Fruit fly (Drosophila melanogaster): ENCODE results near the gene CG13625.
A peak's percentile ranks its signal among the peaks of the same experiment; 100 is the strongest.

The CG13625 gene

DNA sequence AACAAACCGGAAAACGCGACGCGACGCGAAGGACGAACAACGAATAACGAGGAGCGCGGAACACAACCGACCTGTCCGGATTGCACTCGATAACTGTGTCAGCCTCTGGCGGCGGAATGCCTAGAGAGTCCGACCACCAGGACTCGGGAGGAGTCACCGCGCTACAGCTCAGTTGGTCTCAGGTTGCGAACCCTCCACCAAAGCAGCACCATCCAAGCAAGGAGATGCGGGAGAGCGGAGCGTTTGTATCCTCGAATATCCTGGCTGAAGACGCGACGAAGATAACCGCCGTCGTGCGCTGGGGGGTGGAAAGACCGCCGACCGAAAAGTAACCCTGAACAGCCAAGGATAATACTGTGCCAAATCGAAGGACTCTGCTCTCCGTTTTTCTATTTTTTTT is 7.6 kb downstream of the CG13625 start:
- TF ChIP-seq brk (GFP tag; optimal IDR thresholded peaks at IDR 0.05): no peak
- TF ChIP-seq jim (GFP tag; optimal IDR thresholded peaks at IDR 0.05): no peak
- TF ChIP-seq OdsH (GFP tag; optimal IDR thresholded peaks at IDR 0.05): no peak
- no peak for TF ChIP-seq Rel (GFP tag; optimal IDR thresholded peaks at IDR 0.05)
- no peak for TF ChIP-seq Rel (tag; optimal IDR thresholded peaks at IDR 0.05)
- no peak for TF ChIP-seq lola (GFP tag; optimal IDR thresholded peaks at IDR 0.05)
- TF ChIP-seq Dfd (GFP tag; optimal IDR thresholded peaks at IDR 0.05): no peak
- TF ChIP-seq Dif (GFP tag; optimal IDR thresholded peaks at IDR 0.05; ENCODE audit: partially characterized antibody): no peak
- no peak for TF ChIP-seq br (GFP tag; optimal IDR thresholded peaks at IDR 0.05)
- TF ChIP-seq Abd-B (GFP tag; optimal IDR thresholded peaks at IDR 0.05): no peak
- TF ChIP-seq CG32264 (GFP tag; optimal IDR thresholded peaks at IDR 0.05): no peak

DNA sequence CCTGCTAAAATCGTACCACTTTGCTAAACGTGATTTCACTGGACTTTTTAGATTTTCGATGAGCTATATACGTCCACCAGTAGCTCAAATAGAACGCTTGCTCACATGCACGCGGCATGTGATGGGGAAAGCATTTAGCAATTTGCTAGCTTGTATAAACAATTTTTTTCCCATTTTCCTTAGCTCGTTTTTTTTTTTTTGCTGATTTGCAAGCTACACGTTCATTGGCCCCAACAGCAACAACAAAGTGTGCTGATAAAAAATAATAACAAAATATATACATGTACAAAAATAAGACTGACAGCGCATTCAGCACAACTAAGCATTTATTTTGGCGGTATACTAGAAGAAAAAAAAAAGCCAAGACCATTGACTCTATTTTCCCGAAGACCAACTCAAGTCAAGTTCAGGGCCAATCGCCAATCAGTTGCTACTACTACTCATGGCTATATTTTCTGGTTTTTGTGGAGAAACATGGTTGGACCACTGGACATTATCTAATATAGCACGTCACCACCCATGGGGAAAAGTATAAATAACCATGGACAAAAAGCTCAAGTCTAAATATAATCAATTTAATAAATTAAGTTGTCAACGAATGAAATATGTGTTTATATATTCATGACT is 9.1 kb downstream of the CG13625 start:
- peak; percentile 26 for TF ChIP-seq tai (GFP tag; optimal IDR thresholded peaks at IDR 0.05)
- no peak for TF ChIP-seq Rel (GFP tag; optimal IDR thresholded peaks at IDR 0.05)
- TF ChIP-seq Rel (tag; optimal IDR thresholded peaks at IDR 0.05): peak; percentile 42
- TF ChIP-seq Hr83 (GFP tag; optimal IDR thresholded peaks at IDR 0.05; ENCODE audit: poor library complexity, severe bottlenecking): no peak

DNA sequence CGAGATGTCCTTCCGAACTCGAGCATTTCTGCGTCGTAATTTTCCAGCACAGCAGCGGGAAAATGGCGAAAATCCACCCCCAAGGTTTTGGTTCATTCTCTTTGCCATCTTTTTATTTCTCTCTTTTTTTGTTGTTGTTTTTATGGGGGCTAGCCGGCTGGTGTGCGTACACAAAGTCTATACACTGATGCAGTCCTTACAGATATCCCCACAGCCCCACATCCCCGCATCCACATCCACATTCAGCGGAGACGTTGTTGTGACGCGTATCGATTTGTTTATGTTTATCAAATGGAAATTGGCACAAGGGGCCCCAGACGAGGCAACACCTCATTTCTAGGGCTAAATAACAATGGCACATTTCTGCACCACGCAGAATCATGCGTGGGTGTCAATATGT is 9.9 kb downstream of the CG13625 start:
- TF ChIP-seq br (GFP tag; optimal IDR thresholded peaks at IDR 0.05): no peak
- TF ChIP-seq N (GFP tag; optimal IDR thresholded peaks at IDR 0.05): no peak
- no peak for TF ChIP-seq GATAd (GFP tag; optimal IDR thresholded peaks at IDR 0.05)
- TF ChIP-seq CG9705 (GFP tag; optimal IDR thresholded peaks at IDR 0.05): no peak
- TF ChIP-seq sv (GFP tag; optimal IDR thresholded peaks at IDR 0.05): no peak
- no peak for TF ChIP-seq fru (GFP tag; optimal IDR thresholded peaks at IDR 0.05)
- no peak for TF ChIP-seq h (GFP tag; optimal IDR thresholded peaks at IDR 0.05)

DNA sequence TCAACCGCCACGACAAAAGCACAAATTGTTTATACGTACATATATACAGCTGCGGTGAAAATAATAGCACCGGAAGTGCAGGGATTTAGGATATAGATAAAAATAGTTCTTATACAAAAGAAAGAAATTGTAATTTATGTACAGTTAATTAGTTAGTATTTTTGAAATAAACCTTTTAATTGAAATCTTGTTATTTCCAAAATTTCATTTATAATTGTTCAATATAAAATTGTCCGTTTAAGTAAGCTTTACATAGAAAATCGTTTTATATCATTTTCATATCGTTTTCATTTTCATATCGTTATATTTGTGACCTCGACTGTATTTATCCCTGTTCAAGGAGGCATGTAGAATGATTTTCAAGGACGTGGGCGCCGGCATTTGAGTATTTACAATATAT is 10.8 kb downstream of the CG13625 start:
- TF ChIP-seq pan (optimal IDR thresholded peaks at IDR 0.05) (no peak), sage (GFP tag; optimal IDR thresholded peaks at IDR 0.05) (no peak), foxo (GFP tag; optimal IDR thresholded peaks at IDR 0.05) (peak in 1 of 2 experiments; percentile 43), usp (GFP tag; optimal IDR thresholded peaks at IDR 0.05) (no peak), Dfd (GFP tag; optimal IDR thresholded peaks at IDR 0.05) (peak; percentile 3), woc (GFP tag; optimal IDR thresholded peaks at IDR 0.05) (peak; percentile 11), psq (GFP tag; optimal IDR thresholded peaks at IDR 0.05) (peak; percentile 31), h (GFP tag; optimal IDR thresholded peaks at IDR 0.05) (peak; percentile 30), HLH106 (tag; optimal IDR thresholded peaks at IDR 0.05) (peak; percentile 64), GATAd (GFP tag; optimal IDR thresholded peaks at IDR 0.05) (no peak), fru (GFP tag; optimal IDR thresholded peaks at IDR 0.05) (peak; percentile 49), sv (GFP tag; optimal IDR thresholded peaks at IDR 0.05) (peak; percentile 38), Hnf4 (GFP tag; optimal IDR thresholded peaks at IDR 0.05) (no peak), ey (GFP tag; optimal IDR thresholded peaks at IDR 0.05) (peak; percentile 21), Vsx2 (GFP tag; optimal IDR thresholded peaks at IDR 0.05; ENCODE audit: partially characterized antibody) (no peak), rgr (GFP tag; optimal IDR thresholded peaks at IDR 0.05) (peak; percentile 46), OdsH (GFP tag; optimal IDR thresholded peaks at IDR 0.05) (peak; percentile 49), Myc (optimal IDR thresholded peaks at IDR 0.05) (no peak), CG9705 (GFP tag; optimal IDR thresholded peaks at IDR 0.05) (no peak), Hr83 (GFP tag; optimal IDR thresholded peaks at IDR 0.05; ENCODE audit: poor library complexity, severe bottlenecking) (no peak), dmrt93B (GFP tag; optimal IDR thresholded peaks at IDR 0.05) (no peak), Sp1 (GFP tag; optimal IDR thresholded peaks at IDR 0.05) (peak; percentile 69), jim (GFP tag; optimal IDR thresholded peaks at IDR 0.05) (no peak)

DNA sequence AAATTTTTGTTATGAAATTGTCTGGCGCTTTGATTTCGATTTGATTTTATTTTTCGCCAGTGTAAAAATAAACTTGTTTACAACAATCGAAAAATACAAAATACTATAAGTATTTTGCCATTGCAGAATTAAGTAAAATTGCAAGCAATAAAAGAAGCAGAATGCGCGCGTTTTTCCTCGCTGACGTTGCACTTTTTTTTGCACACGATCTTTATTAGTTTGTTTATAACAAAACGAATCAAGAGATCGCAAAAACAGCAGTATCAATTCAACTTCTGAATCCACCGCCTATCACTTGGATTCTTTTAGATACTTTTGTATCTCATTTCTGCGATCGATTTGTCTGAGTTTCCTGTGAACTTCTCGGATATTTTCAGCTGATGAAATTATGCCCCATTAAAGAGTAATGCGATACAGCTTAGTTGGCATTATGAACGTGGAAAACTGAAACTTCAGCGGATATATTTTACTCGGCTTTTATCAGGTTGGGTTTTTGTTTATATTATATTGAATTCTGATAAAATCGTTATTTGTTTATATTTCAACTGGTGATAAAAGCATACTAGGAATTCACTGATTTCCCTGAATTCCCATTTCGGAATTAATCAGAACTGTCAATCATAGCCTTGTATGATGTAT is 11.7 kb downstream of the CG13625 start:
- TF ChIP-seq sage (GFP tag; optimal IDR thresholded peaks at IDR 0.05): no peak
- no peak for TF ChIP-seq Dfd (GFP tag; optimal IDR thresholded peaks at IDR 0.05)
- TF ChIP-seq dsf (GFP tag; optimal IDR thresholded peaks at IDR 0.05; ENCODE audit: borderline replicate concordance): no peak
- TF ChIP-seq Hr78 (GFP tag; optimal IDR thresholded peaks at IDR 0.05): no peak
- no peak for TF ChIP-seq usp (GFP tag; optimal IDR thresholded peaks at IDR 0.05)
- no peak for TF ChIP-seq rgr (GFP tag; optimal IDR thresholded peaks at IDR 0.05)
- TF ChIP-seq OdsH (GFP tag; optimal IDR thresholded peaks at IDR 0.05): no peak
- TF ChIP-seq GATAd (GFP tag; optimal IDR thresholded peaks at IDR 0.05): no peak
- TF ChIP-seq N (GFP tag; optimal IDR thresholded peaks at IDR 0.05): no peak
- no peak for TF ChIP-seq pan (optimal IDR thresholded peaks at IDR 0.05)
- no peak for TF ChIP-seq psq (GFP tag; optimal IDR thresholded peaks at IDR 0.05)
- no peak for TF ChIP-seq dl (GFP tag; optimal IDR thresholded peaks at IDR 0.05; ENCODE audit: insufficient read depth in 1 of 2, partially characterized antibody in 2 of 2)
- no peak for TF ChIP-seq foxo (GFP tag; optimal IDR thresholded peaks at IDR 0.05)
- no peak for TF ChIP-seq Sp1 (GFP tag; optimal IDR thresholded peaks at IDR 0.05)
